Fruit fly (Drosophila melanogaster): ENCODE data around the gene CG32436.
A peak's percentile ranks its signal among the peaks of the same experiment; 100 is the strongest.

The CG32436 gene

DNA sequence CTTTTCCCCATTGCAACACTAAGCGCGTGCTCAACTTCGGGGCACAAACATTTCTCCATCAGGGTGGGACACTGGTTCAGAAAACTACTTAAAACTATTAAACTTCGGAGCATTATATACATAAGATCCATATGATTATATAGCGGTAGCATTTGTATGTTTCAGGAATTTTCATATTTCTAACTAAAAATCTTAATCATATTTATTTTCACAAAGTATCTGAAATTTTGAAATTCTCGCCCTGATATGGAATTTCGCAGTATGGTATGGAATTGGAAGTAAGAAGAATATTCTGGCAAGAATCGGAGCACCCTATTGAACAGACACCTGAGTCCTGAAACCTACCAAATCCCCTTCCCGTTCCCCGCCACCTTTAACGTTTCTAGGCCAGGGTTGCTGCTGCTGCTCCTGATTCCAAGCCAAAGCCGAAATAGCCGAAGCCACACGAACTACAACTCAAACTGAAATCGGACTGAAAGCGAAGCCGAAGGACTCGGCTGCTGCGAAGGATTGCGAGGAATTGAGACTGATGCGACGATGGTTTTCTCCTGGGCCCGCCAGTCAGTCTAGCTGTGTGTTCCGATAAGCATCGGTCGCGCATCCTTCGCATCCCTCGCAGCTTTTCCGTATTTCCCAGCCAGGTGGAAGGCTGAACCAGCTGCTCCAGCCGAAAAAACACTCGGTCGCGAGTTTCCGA lies 21.9 kb upstream of the CG32436 start:
- no peak for TF ChIP-seq CG17801 (GFP tag; optimal IDR thresholded peaks at IDR 0.05; ENCODE audit: partially characterized antibody)

dm6 chr3L:21324724-21325123 lies 19.1 kb upstream of the CG32436 start:
- no peak for TF ChIP-seq CG17801 (GFP tag; optimal IDR thresholded peaks at IDR 0.05; ENCODE audit: partially characterized antibody)

DNA sequence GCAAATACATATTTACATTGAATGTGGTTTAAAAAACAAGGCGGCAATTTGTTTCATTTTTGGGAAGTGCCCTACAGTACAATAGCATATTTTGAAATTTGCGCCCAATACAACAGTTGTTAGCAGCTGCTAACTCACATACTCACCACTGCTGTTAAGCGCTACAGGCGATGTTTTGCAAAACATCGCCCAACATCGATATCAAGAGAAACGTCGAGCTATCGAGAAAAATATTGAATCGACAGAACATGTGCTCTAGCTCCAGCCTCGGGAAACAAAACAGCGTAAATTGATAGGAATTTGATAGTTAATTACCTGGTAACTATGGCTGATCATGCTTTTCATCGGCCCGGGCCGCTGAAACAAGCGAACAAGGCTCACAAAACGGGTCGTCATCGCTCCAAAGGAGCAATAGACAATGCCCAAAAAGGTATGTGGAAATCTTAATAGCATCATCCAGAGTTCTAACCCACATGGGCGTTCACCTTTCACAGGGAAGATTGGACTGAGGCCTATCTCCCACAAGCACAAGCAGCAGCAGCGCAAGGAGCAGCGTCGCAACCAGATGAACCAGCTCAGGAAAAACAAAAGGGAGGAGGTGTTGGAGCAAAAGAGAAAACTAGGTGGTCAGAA lies 8.7 kb upstream of the CG32436 start, which contains the start of gene Tsr1:
Gene Tsr1 (plus strand): TSS at position 217 of the 633 bp plus-strand sequence.
- no peak for TF ChIP-seq CG17801 (GFP tag; optimal IDR thresholded peaks at IDR 0.05; ENCODE audit: partially characterized antibody)

- no peak for TF ChIP-seq CG17801 (GFP tag; optimal IDR thresholded peaks at IDR 0.05; ENCODE audit: partially characterized antibody)
Measured at dm6 chr3L:21342592-21342991, 1.2 kb upstream of the CG32436 start.

DNA sequence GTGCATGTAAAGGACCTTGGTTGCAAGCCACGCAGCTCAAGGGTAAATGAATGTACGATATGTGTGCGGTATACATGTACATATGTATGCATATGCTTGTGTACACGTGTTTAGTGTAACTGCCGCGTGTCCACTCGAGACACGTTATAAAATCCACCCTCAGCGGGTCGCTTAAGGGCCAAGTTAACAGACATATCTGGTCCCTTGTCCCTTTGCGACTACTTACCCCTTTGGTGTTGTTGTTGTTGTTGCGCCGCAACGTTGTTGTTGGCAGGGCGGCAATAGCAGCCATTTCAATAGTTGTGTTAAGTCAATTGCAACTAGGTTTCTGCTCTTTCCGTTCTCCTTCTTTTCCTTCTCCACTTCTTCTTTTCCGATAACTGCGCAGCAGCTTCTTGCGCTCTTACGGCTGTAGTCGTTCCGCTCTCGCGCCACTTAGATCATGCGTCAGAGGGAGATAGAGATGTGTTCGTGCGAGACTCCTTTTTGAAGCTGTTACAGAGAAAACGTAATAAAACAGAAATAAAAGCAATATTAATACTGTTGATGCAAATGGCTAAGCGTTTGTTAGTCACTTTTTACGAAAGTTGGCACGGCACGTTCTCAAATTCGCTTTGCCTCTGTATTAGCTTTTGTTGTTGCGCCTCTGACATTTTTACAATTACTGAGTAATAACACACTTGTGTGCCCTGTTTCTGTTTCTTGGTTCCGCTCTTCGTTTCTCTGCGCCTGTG lies 2.8 kb downstream of the CG32436 start:
- no peak for TF ChIP-seq CG17801 (GFP tag; optimal IDR thresholded peaks at IDR 0.05; ENCODE audit: partially characterized antibody)

- TF ChIP-seq CG17801 (GFP tag; optimal IDR thresholded peaks at IDR 0.05; ENCODE audit: partially characterized antibody) = no peak
Measured at dm6 chr3L:21347197-21347831, 3.5 kb downstream of the CG32436 start.

DNA sequence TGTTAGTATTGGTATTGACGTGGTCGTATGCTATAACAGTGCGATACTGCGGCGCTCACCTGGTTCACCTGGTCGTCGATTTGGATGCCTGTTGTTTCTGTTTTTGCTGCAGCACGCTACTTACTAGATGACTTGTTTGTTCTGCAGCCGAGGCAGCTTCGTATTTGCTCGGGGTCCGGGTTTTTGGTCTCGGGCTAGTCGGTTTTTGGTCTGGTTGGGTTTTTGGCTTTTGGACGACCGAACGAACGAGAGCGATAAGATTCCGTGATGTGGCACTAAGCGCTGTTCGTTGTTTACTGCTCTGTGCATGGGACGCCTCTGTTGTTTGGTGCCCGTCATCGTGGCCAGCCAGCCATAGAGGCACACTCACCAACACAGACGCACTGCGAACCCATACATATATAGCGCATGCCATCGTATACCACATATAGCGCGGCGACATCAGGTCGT lies 5.2 kb downstream of the CG32436 start, which contains the start of gene ebd2:
Gene ebd2 (minus strand): TSS at position 306 of the 450 bp plus-strand sequence.
- no peak for TF ChIP-seq CG17801 (GFP tag; optimal IDR thresholded peaks at IDR 0.05; ENCODE audit: partially characterized antibody)

dm6 chr3L:21356395-21356794 lies 12.6 kb downstream of the CG32436 start, which contains the start of gene CG12971:
TSS of gene CG12971 (minus strand) at chr3L:21356495.
- TF ChIP-seq CG17801 (GFP tag; optimal IDR thresholded peaks at IDR 0.05; ENCODE audit: partially characterized antibody) = no peak

DNA sequence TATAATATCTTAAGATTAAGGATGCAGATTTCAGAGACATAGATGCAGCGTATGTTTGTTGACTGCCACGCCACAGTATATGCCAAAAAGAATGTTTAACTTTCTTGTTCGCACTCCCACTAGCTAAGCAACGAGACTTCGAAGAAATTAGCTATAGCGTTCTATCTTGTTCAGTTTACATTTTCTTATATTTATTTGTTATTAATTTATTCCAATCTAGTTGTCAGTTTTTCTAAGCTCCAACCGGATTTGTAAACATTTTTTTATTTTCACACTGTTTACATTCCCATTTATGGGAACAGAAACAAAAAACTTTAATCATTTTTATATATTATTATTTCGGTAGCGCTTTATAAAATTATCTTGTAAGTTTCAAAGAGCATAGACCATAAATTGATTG lies 13.6 kb downstream of the CG32436 start, which contains the start of gene CG32437:
Gene CG32437 (plus strand): TSS at position 301 of the 400 bp plus-strand sequence.
- no peak for TF ChIP-seq CG17801 (GFP tag; optimal IDR thresholded peaks at IDR 0.05; ENCODE audit: partially characterized antibody)

- TF ChIP-seq CG17801 (GFP tag; optimal IDR thresholded peaks at IDR 0.05; ENCODE audit: partially characterized antibody) = no peak
Measured at dm6 chr3L:21359879-21360278, 16.0 kb downstream of the CG32436 start, which contains the start of gene CG32440. TSS of gene CG32440 (plus strand) at chr3L:21360179.

dm6 chr3L:21363926-21364537 lies 20.2 kb downstream of the CG32436 start:
- TF ChIP-seq CG17801 (GFP tag; optimal IDR thresholded peaks at IDR 0.05; ENCODE audit: partially characterized antibody) = peak; percentile 42

DNA sequence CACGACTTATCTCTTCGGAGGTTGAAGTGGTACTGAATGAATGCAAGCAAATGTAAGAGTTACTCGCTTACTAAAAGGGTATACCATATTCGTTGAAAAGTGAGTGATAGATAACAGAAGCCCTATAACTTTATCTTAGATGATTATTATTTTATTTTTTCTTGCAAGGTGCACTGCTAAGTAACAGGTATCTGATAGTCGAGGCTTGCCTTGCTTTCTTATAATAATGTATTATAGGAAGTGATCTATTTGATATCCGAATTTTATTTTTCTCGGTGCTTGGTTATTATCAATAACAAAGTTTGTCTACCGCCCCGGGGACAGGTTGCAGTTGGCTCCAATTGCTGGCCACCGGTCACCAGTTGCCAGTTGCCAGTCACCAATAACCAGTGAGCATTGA lies 27.4 kb downstream of the CG32436 start:
- no peak for TF ChIP-seq CG17801 (GFP tag; optimal IDR thresholded peaks at IDR 0.05; ENCODE audit: partially characterized antibody)

dm6 chr3L:21380126-21380525 lies 36.3 kb downstream of the CG32436 start:
- TF ChIP-seq CG17801 (GFP tag; optimal IDR thresholded peaks at IDR 0.05; ENCODE audit: partially characterized antibody) = no peak

dm6 chr3L:21380581-21381175 lies 36.8 kb downstream of the CG32436 start:
- TF ChIP-seq CG17801 (GFP tag; optimal IDR thresholded peaks at IDR 0.05; ENCODE audit: partially characterized antibody) = no peak

Measured in ovary, adult (tissue).